Worm (Caenorhabditis elegans) whole organism, dauer: Measurements from ENCODE around the gene Y53F4B.12.
"Not testable (repeated sequence)": the region's sequence is repeated elsewhere in the genome, so short reads cannot be mapped to it uniquely, and the experiment has no call there.

Experiments
- unc-62 ChIP-seq: sonication (generic microtip); optimal IDR thresholded peaks from 2 replicates; lab custom pipeline; 2017; ENCODE audit warnings: missing biosample characterization, missing genetic modification reagents, missing genetic modification characterization

Y53F4B.12 gene

DNA sequence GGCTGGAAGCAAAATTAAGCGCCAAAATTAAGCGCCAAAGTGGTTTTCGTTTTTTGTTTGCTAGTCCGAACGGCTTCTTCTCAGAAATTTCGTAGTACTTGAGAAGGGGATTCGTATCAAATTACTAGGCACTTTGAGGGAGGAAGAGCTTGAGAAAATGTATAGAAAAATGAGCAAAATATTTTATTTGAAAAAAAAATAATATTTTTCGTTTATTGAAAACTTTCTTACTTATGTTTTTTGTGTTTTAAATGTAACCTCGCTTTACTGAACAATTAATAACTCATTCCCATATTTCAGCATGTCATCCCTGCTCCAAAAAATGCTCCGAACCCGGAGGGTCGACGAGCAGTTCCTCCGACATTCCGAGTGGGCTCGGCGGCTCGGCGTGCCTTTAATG is at the start of gene Y53F4B.12:
TSS of gene Y53F4B.12 (plus strand) at position 301 of the 400 bp plus-strand sequence.
- no peak for TF ChIP-seq unc-62 (GFP tag; lab: Kevin White, UChicago)

DNA sequence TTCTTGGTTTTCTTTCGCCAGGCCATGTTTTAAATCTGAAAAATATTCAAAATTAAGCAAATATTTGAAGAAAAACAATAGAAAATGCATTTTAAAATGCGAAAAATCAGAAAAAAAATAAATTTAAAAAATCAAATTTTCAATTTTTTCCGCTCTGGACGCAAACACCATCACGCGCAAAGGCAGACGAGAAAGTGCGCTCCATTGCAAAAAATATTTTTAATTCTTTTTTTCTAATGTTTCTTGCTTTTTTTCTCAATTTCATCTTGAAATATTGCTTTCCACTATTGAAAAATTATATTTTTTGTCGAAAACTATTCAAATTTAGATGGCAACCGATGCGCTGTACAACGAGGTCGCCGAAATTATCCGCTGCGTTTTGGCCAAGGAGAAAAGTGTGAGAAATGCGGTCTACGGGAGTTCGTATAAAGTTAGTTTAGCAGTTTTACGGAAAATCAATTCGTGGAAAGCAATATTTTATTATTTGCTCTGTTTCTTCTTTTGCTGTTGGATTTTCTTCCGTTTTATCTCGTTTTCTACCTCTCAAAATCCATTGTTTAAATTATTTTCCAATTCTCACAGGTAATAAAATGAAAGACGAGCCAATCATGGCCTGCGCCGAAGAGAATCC is 49.6 kb upstream of the Y53F4B.12 start, which contains the start of the genes pole-4, nsun-5 and metl-2:
TSS of gene pole-4 (minus strand) at position 35 of the 631 bp plus-strand sequence.
TSS of gene nsun-5 (plus strand) at position 298 of the 631 bp plus-strand sequence.
TSS of gene metl-2 (plus strand) at position 581 of the 631 bp plus-strand sequence.
- no peak for TF ChIP-seq unc-62 (GFP tag; lab: Kevin White, UChicago)

DNA sequence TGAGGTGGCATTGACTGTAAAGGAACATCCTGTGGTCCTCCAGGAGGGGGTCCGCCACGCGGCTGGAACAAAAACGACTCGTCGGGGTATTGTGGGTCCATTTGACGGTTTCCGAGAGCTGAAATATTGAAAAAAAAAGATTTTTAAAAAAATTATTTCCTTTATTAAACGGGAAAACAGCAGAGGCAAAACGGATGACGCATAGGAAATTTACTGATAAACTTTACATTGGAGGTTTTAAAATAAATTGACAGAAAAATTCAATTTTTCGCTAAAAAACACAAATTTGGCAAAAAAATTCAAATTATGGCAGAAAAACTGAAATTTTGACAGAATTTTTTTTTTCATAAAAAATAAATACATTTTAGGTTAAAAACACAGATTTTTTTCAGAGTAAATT is 35.1 kb upstream of the Y53F4B.12 start, which contains the start of gene Y53F4B.5:
TSS of gene Y53F4B.5 (minus strand) at position 101 of the 400 bp plus-strand sequence.
- no peak for TF ChIP-seq unc-62 (GFP tag; lab: Kevin White, UChicago)

DNA sequence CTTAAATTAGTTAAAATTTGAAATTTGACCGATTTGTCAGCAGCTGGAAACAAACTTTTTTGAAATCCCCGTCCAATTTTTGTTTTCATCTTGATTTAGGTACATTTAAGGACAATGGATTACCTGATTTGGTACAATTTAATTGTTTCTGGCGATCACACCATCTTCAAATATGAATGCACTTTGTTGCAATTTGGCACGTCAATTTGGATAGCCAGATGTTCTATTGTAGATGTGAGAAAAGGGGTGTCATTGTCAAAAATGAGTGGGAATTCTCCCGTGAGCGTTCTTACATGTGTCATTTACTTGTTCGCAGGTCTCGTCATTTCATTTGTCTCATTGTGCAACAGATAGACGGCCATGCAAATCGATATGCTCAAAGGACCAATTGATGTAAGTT is 30.9 kb upstream of the Y53F4B.12 start, which contains the start of gene Y53F4B.43:
TSS of gene Y53F4B.43 (plus strand) at position 301 of the 400 bp plus-strand sequence.
- TF ChIP-seq unc-62 (GFP tag; lab: Kevin White, UChicago), result not testable (repeated sequence)

DNA sequence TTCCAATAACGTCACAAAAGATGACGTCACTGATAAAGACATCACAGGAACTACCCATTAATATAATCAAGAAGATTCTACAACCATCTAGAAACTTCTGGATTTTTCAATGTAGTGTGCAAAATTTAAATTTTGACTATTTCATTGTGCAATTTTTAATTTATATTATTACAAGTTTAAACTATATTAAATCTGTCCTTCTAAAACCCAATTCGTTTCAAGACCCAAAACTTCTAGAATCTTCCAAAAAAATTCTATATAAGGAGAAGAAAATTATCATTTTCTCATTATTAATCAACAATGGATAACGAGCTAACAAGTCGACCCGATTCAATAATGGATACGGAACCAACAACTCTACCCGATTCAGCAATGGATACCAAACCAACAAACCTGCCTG is 26.4 kb upstream of the Y53F4B.12 start, which contains the start of gene Y53F4B.7:
TSS of gene Y53F4B.7 (plus strand) at position 301 of the 400 bp plus-strand sequence.
- not testable (repeated sequence) for TF ChIP-seq unc-62 (GFP tag; lab: Kevin White, UChicago)

DNA sequence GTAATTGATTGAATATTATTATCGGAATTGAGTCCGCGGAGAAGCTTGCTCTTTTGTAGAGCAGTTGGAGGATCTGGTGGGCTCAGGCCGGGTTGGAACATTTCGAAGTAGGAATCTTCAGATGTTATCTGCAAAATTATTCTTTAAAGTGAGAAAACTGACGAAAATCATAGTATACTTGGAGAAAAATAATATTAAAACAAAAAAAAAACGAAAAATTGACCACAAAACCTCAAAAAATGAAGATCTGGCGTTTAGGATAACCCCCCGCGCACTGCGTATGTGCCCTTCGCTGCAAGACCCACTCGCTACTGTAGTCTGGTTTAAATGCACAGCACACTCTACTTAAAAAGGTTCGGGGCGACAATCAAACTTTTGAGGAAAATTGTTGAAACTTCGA is 15.6 kb upstream of the Y53F4B.12 start, which contains the start of gene Y53F4B.10:
TSS of gene Y53F4B.10 (minus strand) at position 101 of the 400 bp plus-strand sequence.
- no peak for TF ChIP-seq unc-62 (GFP tag; lab: Kevin White, UChicago)

DNA sequence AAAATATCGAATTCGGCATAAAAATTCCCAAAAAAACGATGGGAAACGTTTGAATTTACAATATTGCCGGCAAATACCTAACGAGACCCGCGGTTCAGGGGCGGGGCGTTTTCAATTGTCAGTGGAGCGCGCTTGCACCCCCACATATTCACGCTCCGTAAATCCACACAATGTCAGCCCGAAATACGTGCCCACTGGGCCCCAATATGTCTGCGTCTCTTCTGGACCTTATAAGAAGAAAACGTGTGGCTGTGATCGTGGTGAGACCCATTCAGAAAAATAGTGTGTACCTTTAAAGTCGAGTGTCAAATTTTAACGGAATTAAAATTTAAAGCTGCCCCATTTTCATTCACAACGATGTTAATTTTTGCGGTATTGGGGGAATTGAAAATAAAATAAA is 14.5 kb upstream of the Y53F4B.12 start:
- TF ChIP-seq unc-62 (GFP tag; lab: Kevin White, UChicago), result no peak

DNA sequence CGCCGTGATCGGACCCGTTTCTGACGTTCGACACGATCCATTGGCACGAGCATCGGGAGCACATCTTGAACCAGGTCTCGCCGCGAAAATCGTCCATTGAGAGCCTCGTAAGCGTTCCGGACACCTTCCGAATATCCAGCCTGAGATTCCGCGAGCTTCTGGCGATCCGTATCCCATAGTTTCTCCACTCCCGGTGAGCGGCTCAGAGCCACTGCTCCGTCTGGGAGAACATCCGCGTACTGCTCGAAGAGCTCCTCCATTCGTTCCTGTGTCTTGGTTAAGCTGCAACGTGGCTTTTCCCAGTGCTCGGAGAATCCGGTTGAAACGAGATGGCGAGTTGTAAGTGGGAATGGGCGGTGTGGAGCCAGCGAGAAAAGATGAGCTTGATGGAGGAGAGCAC is 13.9 kb upstream of the Y53F4B.12 start:
- TF ChIP-seq unc-62 (GFP tag; lab: Kevin White, UChicago), result no peak

DNA sequence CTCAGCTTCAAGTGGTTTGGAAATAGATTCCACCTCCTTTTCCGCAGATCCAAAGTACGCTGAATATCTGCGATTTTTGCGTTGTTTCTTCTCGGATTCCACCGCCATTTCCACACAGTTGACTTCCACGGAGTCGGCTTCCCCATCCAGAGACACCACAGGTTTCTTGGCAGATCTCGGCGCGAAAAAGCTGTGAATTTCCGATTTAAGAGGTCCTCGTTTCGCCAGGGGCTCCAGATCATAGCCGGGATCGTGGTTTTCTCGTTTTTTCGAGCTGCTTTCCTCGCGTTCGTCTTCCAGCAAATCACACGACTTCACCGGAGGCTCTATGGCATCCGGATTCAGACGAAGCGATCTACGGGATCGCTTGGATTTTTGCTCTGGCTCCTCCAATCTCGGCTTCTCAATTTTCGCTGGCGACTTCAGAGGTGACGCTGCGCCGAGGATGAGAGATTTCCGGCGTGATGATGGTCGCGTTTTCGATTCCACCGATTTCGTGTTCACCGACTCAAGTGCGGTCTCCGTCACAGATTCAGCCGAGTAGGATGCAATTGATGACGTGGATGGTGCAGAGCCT is 10.5 kb upstream of the Y53F4B.12 start:
- no peak for TF ChIP-seq unc-62 (GFP tag; lab: Kevin White, UChicago)

DNA sequence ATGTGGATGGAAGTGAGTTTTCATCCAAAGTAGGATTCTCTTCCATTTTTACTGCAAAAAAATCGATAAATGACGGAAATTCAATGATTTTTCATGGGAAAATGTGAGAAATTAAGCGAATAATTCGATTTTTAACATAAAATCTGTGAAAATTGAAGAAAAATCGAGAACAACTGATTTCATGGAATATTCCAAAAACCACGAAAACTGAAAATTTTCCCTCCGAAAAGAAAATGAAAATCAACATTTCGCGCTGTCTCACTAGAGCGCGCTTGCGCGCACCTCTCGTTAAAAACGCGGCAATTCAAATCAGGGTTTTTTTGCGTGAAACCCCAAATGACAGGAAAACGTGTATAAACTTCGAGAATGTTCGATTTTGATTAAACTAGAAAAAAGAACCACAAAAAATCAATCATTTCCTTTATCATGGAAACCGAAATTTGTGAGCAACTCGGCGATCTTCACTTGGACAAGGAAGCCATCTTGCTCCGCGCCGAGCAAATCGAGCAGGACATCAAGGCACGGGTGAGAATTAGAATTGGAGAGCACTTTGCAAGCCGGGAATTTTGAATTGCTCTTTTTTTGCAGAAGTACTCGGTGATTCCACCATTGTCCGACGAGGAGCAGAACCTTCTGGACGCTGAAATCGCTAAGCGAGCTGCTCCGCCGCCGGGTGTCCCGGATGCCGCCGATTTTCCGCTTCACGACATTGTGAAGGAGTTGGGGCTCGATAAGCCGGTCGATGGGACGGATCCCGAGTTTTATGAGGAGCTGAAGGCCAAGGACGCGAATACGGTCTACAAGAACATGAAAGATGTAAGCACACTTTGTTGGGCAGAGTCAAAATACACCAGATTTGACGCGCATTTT is 8.4 kb upstream of the Y53F4B.12 start, which contains the start of the genes Y53F4B.9 and Y53F4B.11:
TSS of gene Y53F4B.9 (minus strand) at position 51 of the 870 bp plus-strand sequence.
TSS of gene Y53F4B.11 (plus strand) at position 383 of the 870 bp plus-strand sequence.
- no peak for TF ChIP-seq unc-62 (GFP tag; lab: Kevin White, UChicago)

DNA sequence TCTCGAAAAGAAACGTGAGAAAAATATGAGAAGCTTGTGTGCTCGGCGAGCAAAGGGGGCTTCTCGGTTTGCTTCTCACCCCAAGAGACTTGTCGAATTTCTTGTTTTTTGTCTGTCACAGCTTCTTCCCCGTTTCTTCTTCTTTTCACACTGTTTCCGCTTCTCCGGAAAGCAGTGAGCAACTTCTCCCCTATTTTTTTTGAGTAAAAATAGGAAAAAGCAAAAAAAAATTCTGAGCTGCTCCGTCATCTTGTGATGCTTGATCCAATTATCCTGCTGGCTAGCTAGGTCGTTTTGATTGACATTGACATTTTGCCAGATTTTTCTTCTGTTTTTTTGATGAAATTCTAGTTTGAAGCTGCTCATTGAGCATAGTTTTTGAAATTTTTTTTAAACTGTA is 4.6 kb upstream of the Y53F4B.12 start, which contains the start of gene Y53F4B.51:
TSS of gene Y53F4B.51 (minus strand) at position 63 of the 400 bp plus-strand sequence.
- TF ChIP-seq unc-62 (GFP tag; lab: Kevin White, UChicago), result no peak

DNA sequence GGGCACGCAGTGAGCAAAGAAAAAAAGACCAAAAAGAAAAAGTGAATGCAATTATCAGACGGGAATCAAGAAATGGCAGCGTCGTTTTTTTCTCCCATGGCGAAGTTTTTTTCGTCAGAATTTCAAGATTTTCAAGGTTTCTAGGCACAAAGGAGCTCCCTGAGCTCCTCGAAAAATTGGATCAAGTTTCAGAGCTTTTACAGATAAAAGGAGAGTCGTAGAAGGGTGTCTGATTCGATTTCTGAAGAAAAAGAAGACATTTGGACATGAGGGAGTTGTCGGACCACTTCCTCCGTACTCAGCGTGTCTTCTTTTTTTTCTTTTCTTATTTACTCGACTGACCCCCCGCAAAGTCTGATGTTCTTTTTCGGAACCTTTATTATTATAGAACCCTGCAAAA is 3.4 kb upstream of the Y53F4B.12 start:
- TF ChIP-seq unc-62 (GFP tag; lab: Kevin White, UChicago), result no peak

DNA sequence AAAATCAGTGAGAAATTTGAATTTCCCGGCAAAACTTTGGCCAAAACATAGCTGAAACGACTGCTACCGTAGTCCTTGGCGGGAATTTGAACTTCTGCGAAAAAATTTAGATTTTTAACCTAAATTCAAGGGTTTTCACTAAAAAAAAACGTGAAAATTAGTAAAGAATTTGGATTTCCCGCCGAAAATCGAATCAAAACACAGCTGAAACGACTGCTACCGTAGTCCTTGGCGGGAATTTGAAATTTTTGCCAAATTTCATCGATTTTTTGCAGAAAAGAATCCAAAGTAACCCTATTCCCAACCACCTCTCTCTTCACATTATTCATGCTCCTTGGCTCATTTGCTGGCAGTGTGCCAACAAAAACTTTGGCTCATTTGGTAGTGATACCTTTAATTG is 6.1 kb downstream of the Y53F4B.12 start:
- no peak for TF ChIP-seq unc-62 (GFP tag; lab: Kevin White, UChicago)

DNA sequence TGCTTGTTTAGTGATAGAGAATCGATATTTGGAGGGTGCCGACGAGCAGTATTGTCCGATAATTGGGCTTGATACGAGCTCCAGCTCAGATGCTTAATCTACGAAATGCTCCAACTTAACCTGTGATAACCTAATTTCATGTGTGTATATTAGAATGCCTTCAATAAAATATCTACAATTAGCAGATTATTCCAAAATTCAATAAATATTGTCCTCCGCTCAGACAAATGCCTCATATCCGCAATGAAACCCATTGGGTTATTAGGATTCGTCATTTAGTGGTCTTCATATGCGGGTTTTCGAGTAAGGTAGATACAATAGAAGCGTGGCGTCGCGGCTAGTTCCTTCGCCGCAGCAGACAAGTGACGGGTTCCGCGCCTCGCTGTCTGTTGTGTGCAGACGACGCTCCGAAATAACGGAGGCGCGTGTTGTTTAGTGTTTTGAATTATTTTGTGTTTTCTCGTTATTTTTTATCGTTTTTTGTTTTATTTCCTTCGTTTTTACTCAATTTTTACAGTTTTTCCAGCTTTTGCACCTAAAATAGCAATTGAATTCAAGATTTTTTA is 6.7 kb downstream of the Y53F4B.12 start, which contains the start of gene cmtr-1:
TSS of gene cmtr-1 (plus strand) at position 516 of the 566 bp plus-strand sequence.
- no peak for TF ChIP-seq unc-62 (GFP tag; lab: Kevin White, UChicago)

DNA sequence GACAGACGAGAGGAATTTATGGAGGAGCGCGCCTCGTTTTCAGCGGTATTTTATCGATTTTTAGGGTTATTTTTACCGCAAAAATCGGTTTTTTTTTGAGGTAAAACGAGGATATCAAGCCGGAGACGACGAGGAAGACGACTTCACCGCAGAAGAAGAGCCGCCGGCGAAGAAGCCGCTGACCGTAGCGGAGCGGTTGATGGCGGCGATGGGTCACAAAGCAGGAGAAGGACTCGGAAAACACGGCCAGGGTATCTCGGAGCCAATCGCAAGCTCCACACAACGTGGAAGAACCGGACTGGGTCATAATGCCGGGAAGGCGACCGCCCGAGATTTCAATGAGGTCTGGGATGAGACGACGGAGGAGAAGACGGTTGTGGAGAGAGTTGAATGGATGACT is 7.4 kb downstream of the Y53F4B.12 start:
- TF ChIP-seq unc-62 (GFP tag; lab: Kevin White, UChicago), result no peak
